Fruit fly (Drosophila melanogaster) whole organism, embryonic: ENCODE data around the gene CG15891.
A peak's percentile ranks its signal among the peaks of the same experiment; 100 is the strongest.

Experiments used
- Adf1 ChIP-seq: fragments of 200-800 bp; sonication (Bioruptor generic); IDR thresholded peaks from 2 replicates; pipeline ENCODE4 v1.3.6; 2022; ENCODE audit warnings: missing biosample characterization, missing genetic modification characterization
- Awh ChIP-seq: fragments of 200-800 bp; sonication (Bioruptor generic); IDR thresholded peaks from 2 replicates; pipeline ENCODE4, ENCODE4 v1.3.6; 2022; ENCODE audit warnings: missing biosample characterization, missing genetic modification characterization
- CG10321 ChIP-seq: fragments of 200-800 bp; sonication (Bioruptor generic); IDR thresholded peaks from 2 replicates; pipeline ENCODE4 v1.3.6; 2022; ENCODE audit warnings: missing biosample characterization, missing genetic modification characterization
- CG11247 ChIP-seq: fragments of 200-800 bp; sonication (Bioruptor generic); IDR thresholded peaks from 2 replicates; pipeline ENCODE4 v1.3.6; 2022; ENCODE audit warnings: missing biosample characterization, missing genetic modification characterization
- CG12299 ChIP-seq: fragments of 200-800 bp; sonication (Bioruptor generic); optimal IDR thresholded peaks from 2 replicates; lab custom pipeline; 2018; ENCODE audit warnings: missing biosample characterization, mild to moderate bottlenecking, missing genetic modification characterization
- CG12769 ChIP-seq: fragments of 200-800 bp; sonication (Bioruptor generic); optimal IDR thresholded peaks from 2 replicates; lab custom pipeline; 2019; ENCODE audit warnings: missing biosample characterization, mild to moderate bottlenecking, missing genetic modification characterization, moderate library complexity
- CG1647 ChIP-seq: fragments of 200-800 bp; sonication (Bioruptor generic); optimal IDR thresholded peaks from 3 replicates; lab custom pipeline; 2016; ENCODE audit warnings: missing biosample characterization, missing genetic modification characterization
- CG16779 ChIP-seq: fragments of 200-800 bp; sonication (Bioruptor generic); IDR thresholded peaks from 2 replicates; pipeline ENCODE4 v1.3.6; 2022; ENCODE audit warnings: missing biosample characterization, missing genetic modification characterization
- CG17912 ChIP-seq: fragments of 200-800 bp; sonication (Bioruptor generic); optimal IDR thresholded peaks from 2 replicates; lab custom pipeline; 2018; ENCODE audit warnings: missing biosample characterization, mild to moderate bottlenecking, missing genetic modification characterization
- CG18599 ChIP-seq: fragments of 200-800 bp; sonication (Bioruptor generic); optimal IDR thresholded peaks from 3 replicates; lab custom pipeline; 2017; ENCODE audit warnings: missing biosample characterization, missing genetic modification characterization, mild to moderate bottlenecking, moderate library complexity, missing genetic modification reagents
- CG18764 ChIP-seq: fragments of 200-800 bp; sonication (Bioruptor generic); optimal IDR thresholded peaks from 3 replicates; lab custom pipeline; 2016; ENCODE audit warnings: missing biosample characterization, missing genetic modification characterization
- CG2889 ChIP-seq: fragments of 200-800 bp; sonication (Bioruptor generic); IDR thresholded peaks from 3 replicates; pipeline ENCODE4 v1.3.6; 2022; ENCODE audit warnings: missing biosample characterization, missing genetic modification characterization
- CG3065 ChIP-seq: fragments of 200-800 bp; sonication (Bioruptor generic); optimal IDR thresholded peaks from 2 replicates; lab custom pipeline; 2016; ENCODE audit warnings: missing biosample characterization, missing genetic modification characterization
- CG3847 ChIP-seq: fragments of 200-800 bp; sonication (Bioruptor generic); IDR thresholded peaks from 2 replicates; pipeline ENCODE4 v1.3.6; 2022; ENCODE audit warnings: missing biosample characterization, missing genetic modification characterization
- CG4282 ChIP-seq: fragments of 200-800 bp; sonication (Bioruptor generic); optimal IDR thresholded peaks from 2 replicates; lab custom pipeline; 2016; ENCODE audit warnings: missing biosample characterization, missing genetic modification characterization
- CG6654 ChIP-seq: fragments of 200-800 bp; sonication (Bioruptor generic); optimal IDR thresholded peaks from 2 replicates; lab custom pipeline; 2017; ENCODE audit warnings: missing biosample characterization, mild to moderate bottlenecking, missing genetic modification characterization
- CG7556 ChIP-seq: fragments of 200-800 bp; sonication (Bioruptor generic); optimal IDR thresholded peaks from 2 replicates; lab custom pipeline; 2017; ENCODE audit warnings: missing biosample characterization, mild to moderate bottlenecking, missing genetic modification characterization
- CG7928 ChIP-seq: fragments of 200-800 bp; sonication (Bioruptor generic); optimal IDR thresholded peaks from 2 replicates; lab custom pipeline; 2017; ENCODE audit warnings: missing biosample characterization, mild to moderate bottlenecking, missing genetic modification characterization
- CG7963 ChIP-seq: fragments of 200-800 bp; sonication (Bioruptor generic); IDR thresholded peaks from 3 replicates; pipeline ENCODE4 v1.3.6; 2022; ENCODE audit warnings: missing biosample characterization, missing genetic modification characterization; ENCODE audit not compliant: partially characterized antibody
- CG8281 ChIP-seq: fragments of 200-800 bp; sonication (Bioruptor generic); optimal IDR thresholded peaks from 2 replicates; lab custom pipeline; 2018; ENCODE audit warnings: missing biosample characterization, mild to moderate bottlenecking, missing genetic modification characterization, moderate library complexity
- CG8765 ChIP-seq: fragments of 200-800 bp; sonication (Bioruptor generic); IDR thresholded peaks from 2 replicates; pipeline ENCODE4 v1.3.6; 2022; ENCODE audit warnings: missing biosample characterization, missing genetic modification characterization
- CrebB ChIP-seq: fragments of 200-800 bp; sonication (Bioruptor generic); optimal IDR thresholded peaks from 3 replicates; lab custom pipeline; 2018; ENCODE audit warnings: missing biosample characterization, mild to moderate bottlenecking, missing genetic modification characterization
- Dek ChIP-seq: fragments of 200-800 bp; sonication (Bioruptor generic); optimal IDR thresholded peaks from 3 replicates; lab custom pipeline; 2019; ENCODE audit warnings: missing biosample characterization, mild to moderate bottlenecking, missing genetic modification characterization, moderate library complexity
- Dref ChIP-seq: fragments of 200-800 bp; sonication (Bioruptor generic); IDR thresholded peaks from 2 replicates; pipeline ENCODE4 v1.3.6; 2022; ENCODE audit warnings: missing biosample characterization, missing genetic modification characterization
- Drgx ChIP-seq: fragments of 200-800 bp; sonication (Bioruptor generic); IDR thresholded peaks from 2 replicates; pipeline ENCODE4 v1.3.6; 2022; ENCODE audit warnings: missing biosample characterization, missing genetic modification characterization
- E2f2 ChIP-seq: fragments of 200-800 bp; sonication (Bioruptor generic); IDR thresholded peaks from 2 replicates; pipeline ENCODE4 v1.3.6; 2022; ENCODE audit warnings: missing biosample characterization, missing genetic modification characterization
- Ets97D ChIP-seq: fragments of 200-800 bp; sonication (Bioruptor generic); optimal IDR thresholded peaks from 3 replicates; lab custom pipeline; 2016; ENCODE audit warnings: missing biosample characterization, missing genetic modification characterization
- HLH3B ChIP-seq: fragments of 200-800 bp; sonication (Bioruptor generic); IDR thresholded peaks from 2 replicates; pipeline ENCODE4 v1.3.6; 2022; ENCODE audit warnings: missing biosample characterization, missing genetic modification characterization
- Mes4 ChIP-seq: fragments of 200-800 bp; sonication (Bioruptor generic); optimal IDR thresholded peaks from 2 replicates; lab custom pipeline; 2016; ENCODE audit warnings: missing biosample characterization, missing genetic modification characterization
- Myb ChIP-seq: fragments of 200-800 bp; sonication (Bioruptor generic); optimal IDR thresholded peaks from 2 replicates; lab custom pipeline; 2016; ENCODE audit warnings: missing biosample characterization, missing genetic modification characterization
- Nf-YA ChIP-seq: fragments of 200-800 bp; sonication (Bioruptor generic); IDR thresholded peaks from 2 replicates; pipeline ENCODE4 v1.3.6; 2022; ENCODE audit warnings: missing biosample characterization, missing genetic modification characterization
- Optix ChIP-seq: fragments of 200-800 bp; sonication (Bioruptor generic); IDR thresholded peaks from 3 replicates; pipeline ENCODE4 v1.3.6; 2022; ENCODE audit warnings: missing biosample characterization, missing genetic modification characterization
- Ssrp ChIP-seq: fragments of 200-800 bp; sonication (Bioruptor generic); optimal IDR thresholded peaks from 2 replicates; lab custom pipeline; 2018; ENCODE audit warnings: missing biosample characterization, mild to moderate bottlenecking, missing genetic modification characterization, moderate library complexity
- abd-A ChIP-seq: fragments of 200-800 bp; sonication (Bioruptor generic); optimal IDR thresholded peaks from 3 replicates; lab custom pipeline; 2019; ENCODE audit warnings: missing biosample characterization, mild to moderate bottlenecking, missing genetic modification characterization, moderate library complexity
- bab2 ChIP-seq: fragments of 200-800 bp; sonication (Bioruptor generic); optimal IDR thresholded peaks from 2 replicates; lab custom pipeline; 2016; ENCODE audit warnings: missing biosample characterization, missing genetic modification characterization
- btn ChIP-seq: fragments of 200-800 bp; sonication (Bioruptor generic); optimal IDR thresholded peaks from 2 replicates; lab custom pipeline; 2016; ENCODE audit warnings: missing biosample characterization, missing genetic modification characterization
- cg ChIP-seq: fragments of 200-800 bp; sonication (Bioruptor generic); optimal IDR thresholded peaks from 3 replicates; lab custom pipeline; 2019; ENCODE audit warnings: missing biosample characterization, mild to moderate bottlenecking, missing genetic modification characterization, moderate library complexity
- crc ChIP-seq: fragments of 200-800 bp; sonication (Bioruptor generic); optimal IDR thresholded peaks from 2 replicates; lab custom pipeline; 2016; ENCODE audit warnings: missing biosample characterization, missing genetic modification characterization
- dan ChIP-seq: fragments of 200-800 bp; sonication (Bioruptor generic); IDR thresholded peaks from 2 replicates; pipeline ENCODE4 v1.3.6; 2022; ENCODE audit warnings: missing biosample characterization, missing genetic modification characterization
- eve ChIP-seq, 2 experiments: fragments of >200 bp; optimal IDR thresholded peaks; 2 replicates each; lab custom pipeline; 2017; ENCODE audit warnings: missing biosample characterization in 2 of 2, missing genetic modification characterization in 2 of 2
- gce ChIP-seq: fragments of 200-800 bp; sonication (Bioruptor generic); IDR thresholded peaks from 3 replicates; pipeline ENCODE4 v1.3.6; 2022; ENCODE audit warnings: missing biosample characterization, missing genetic modification characterization
- gcm ChIP-seq: fragments of 200-800 bp; sonication (Bioruptor generic); optimal IDR thresholded peaks from 2 replicates; lab custom pipeline; 2019; ENCODE audit warnings: missing biosample characterization, mild to moderate bottlenecking, missing genetic modification characterization, moderate library complexity
- gem ChIP-seq: fragments of 200-800 bp; sonication (Bioruptor generic); optimal IDR thresholded peaks from 2 replicates; lab custom pipeline; 2019; ENCODE audit warnings: missing biosample characterization, mild to moderate bottlenecking, missing genetic modification characterization, moderate library complexity
- grn ChIP-seq: fragments of 200-800 bp; sonication (Bioruptor generic); optimal IDR thresholded peaks from 3 replicates; lab custom pipeline; 2017; ENCODE audit warnings: missing biosample characterization, missing genetic modification characterization
- kah ChIP-seq: fragments of 200-800 bp; sonication (Bioruptor generic); optimal IDR thresholded peaks from 2 replicates; lab custom pipeline; 2018; ENCODE audit warnings: missing biosample characterization, mild to moderate bottlenecking, missing genetic modification characterization
- pb ChIP-seq: fragments of 200-800 bp; sonication (Bioruptor generic); optimal IDR thresholded peaks from 3 replicates; lab custom pipeline; 2016; ENCODE audit warnings: missing biosample characterization, missing genetic modification characterization
- pum ChIP-seq: fragments of 200-800 bp; sonication (Bioruptor generic); optimal IDR thresholded peaks from 2 replicates; lab custom pipeline; 2016; ENCODE audit warnings: missing biosample characterization, missing genetic modification characterization
- sens ChIP-seq: fragments of 200-800 bp; sonication (Bioruptor generic); peaks from one replicate; lab custom pipeline; 2016; ENCODE audit warnings: missing biosample characterization, missing genetic modification characterization
- sens-2 ChIP-seq: fragments of 200-800 bp; sonication (Bioruptor generic); IDR thresholded peaks from 2 replicates; pipeline ENCODE4 v1.3.6; 2022; ENCODE audit warnings: missing biosample characterization, missing genetic modification characterization
- sr ChIP-seq: fragments of 200-800 bp; sonication (Bioruptor generic); IDR thresholded peaks from 3 replicates; pipeline ENCODE4 v1.3.6; 2022; ENCODE audit warnings: missing biosample characterization, missing genetic modification characterization
- twi ChIP-seq: fragments of 200-800 bp; optimal IDR thresholded peaks from 2 replicates; lab custom pipeline; 2019; ENCODE audit warnings: missing biosample characterization, mild to moderate bottlenecking, missing genetic modification characterization, moderate library complexity
- wdn ChIP-seq: fragments of 200-800 bp; sonication (Bioruptor generic); IDR thresholded peaks from 2 replicates; pipeline ENCODE4 v1.3.6; 2022; ENCODE audit warnings: missing biosample characterization, missing genetic modification characterization
- wek ChIP-seq: fragments of 200-800 bp; sonication (Bioruptor generic); optimal IDR thresholded peaks from 3 replicates; lab custom pipeline; 2018; ENCODE audit warnings: missing biosample characterization, mild to moderate bottlenecking, missing genetic modification characterization, moderate library complexity

Gene CG15891

dm6 chrX:6291083-6291699, 4.0 kb downstream of the CG15891 start, which contains the start of the genes Rpt4 and mldr (continued):
- no peak for TF ChIP-seq sens-2 (GFP tag; lab: Robert Waterston, UW)
- no peak for TF ChIP-seq pb (GFP tag; lab: Kevin White, UChicago)
- no peak for TF ChIP-seq Awh (GFP tag; lab: Robert Waterston, UW)
- TF ChIP-seq CG4282 (GFP tag; lab: Kevin White, UChicago) = no peak
- TF ChIP-seq cg (GFP tag; lab: Kevin White, UChicago) = no peak
- TF ChIP-seq CrebB (tag; lab: Kevin White, UChicago) = no peak
- no peak for TF ChIP-seq twi
- TF ChIP-seq CG3065 (GFP tag; lab: Kevin White, UChicago) = no peak
- TF ChIP-seq CG7556 (GFP tag; lab: Kevin White, UChicago) = no peak
- no peak for TF ChIP-seq CG10321 (GFP tag; lab: Robert Waterston, UW)
- no peak for TF ChIP-seq CG12769 (tag; lab: Kevin White, UChicago)
- no peak for TF ChIP-seq gcm (GFP tag; lab: Kevin White, UChicago)
- no peak for TF ChIP-seq gem (tag; lab: Kevin White, UChicago)
- TF ChIP-seq pum (GFP tag; lab: Kevin White, UChicago) = no peak
- no peak for TF ChIP-seq sr (GFP tag; lab: Robert Waterston, UW)
- no peak for TF ChIP-seq Drgx (GFP tag; lab: Robert Waterston, UW)
- no peak for TF ChIP-seq CG1647 (GFP tag; lab: Kevin White, UChicago)
- TF ChIP-seq btn (GFP tag; lab: Kevin White, UChicago) = no peak
- TF ChIP-seq CG18764 (GFP tag; lab: Kevin White, UChicago) = no peak
- no peak for TF ChIP-seq CG8765 (GFP tag; lab: Robert Waterston, UW)
- peak; percentile 48; the same call in 1 of the 2 replicates for TF ChIP-seq E2f2 (GFP tag; lab: Robert Waterston, UW)
- TF ChIP-seq crc (GFP tag; lab: Kevin White, UChicago) = no peak
- TF ChIP-seq CG17912 (GFP tag; lab: Kevin White, UChicago) = no peak
- TF ChIP-seq HLH3B (GFP tag; lab: Robert Waterston, UW) = no peak
- peak; percentile 48 for TF ChIP-seq Dref
- no peak for TF ChIP-seq grn (GFP tag; lab: Kevin White, UChicago)
- TF ChIP-seq Mes4 (GFP tag; lab: Kevin White, UChicago) = no peak
- no peak for TF ChIP-seq dan
- TF ChIP-seq CG3847 (GFP tag; lab: Robert Waterston, UW) = peak; percentile 59
- no peak for TF ChIP-seq bab2 (GFP tag; lab: Kevin White, UChicago)
- TF ChIP-seq CG6654 (GFP tag; lab: Kevin White, UChicago) = no peak
- no peak for TF ChIP-seq eve (GFP tag; optimal IDR thresholded peaks at IDR 0.05; lab: Kevin White, UChicago)
- no peak for TF ChIP-seq CG11247
- peak; percentile 58 for TF ChIP-seq sens
- TF ChIP-seq Optix (GFP tag; lab: Robert Waterston, UW) = no peak
- TF ChIP-seq Myb (GFP tag; lab: Kevin White, UChicago) = peak; percentile 32
- peak; percentile 47 for TF ChIP-seq Ets97D
- no peak for TF ChIP-seq Dek (tag; lab: Kevin White, UChicago)
- no peak for TF ChIP-seq Ssrp
- no peak for TF ChIP-seq gce (GFP tag; lab: Robert Waterston, UW)
- TF ChIP-seq CG7928 (GFP tag; lab: Kevin White, UChicago) = peak; percentile 38
- no peak for TF ChIP-seq wek (GFP tag; lab: Kevin White, UChicago)
- TF ChIP-seq kah (GFP tag; lab: Kevin White, UChicago) = no peak
- no peak for TF ChIP-seq CG2889 (GFP tag; lab: Robert Waterston, UW)
- no peak for TF ChIP-seq Nf-YA
- no peak for TF ChIP-seq CG16779 (GFP tag; lab: Robert Waterston, UW)
- no peak for TF ChIP-seq abd-A
- TF ChIP-seq CG8281 (tag; lab: Kevin White, UChicago) = no peak
- no peak for TF ChIP-seq CG7963 (GFP tag; lab: Robert Waterston, UW)
- no peak for TF ChIP-seq CG18599
- no peak for TF ChIP-seq CG12299 (tag; lab: Kevin White, UChicago)
- no peak for TF ChIP-seq wdn
- no peak for TF ChIP-seq Adf1 (GFP tag; lab: Robert Waterston, UW)
